Worm (Caenorhabditis elegans) whole organism, late embryonic: ENCODE measurements around the gene pfn-2.

Experiments used
- C38D4.7 ChIP-seq: fragments of 200-800 bp; sonication (Bioruptor generic); optimal IDR thresholded peaks from 2 replicates; lab custom pipeline; 2018; ENCODE audit warnings: mild to moderate bottlenecking, missing genetic modification characterization, moderate library complexity, missing compliant biosample characterization
- ama-1 ChIP-seq: fragments of 150-350 bp; optimal IDR thresholded peaks from 2 replicates; lab custom pipeline; 2014
- ceh-22 ChIP-seq: sonication (generic microtip); optimal IDR thresholded peaks from 2 replicates; lab custom pipeline; 2017; ENCODE audit warnings: missing biosample characterization, missing genetic modification characterization
- ceh-45 ChIP-seq: fragments of 200-800 bp; sonication (Bioruptor generic); IDR thresholded peaks from 2 replicates; pipeline ENCODE4 v1.3.6; 2022; ENCODE audit warnings: missing genetic modification reagents, missing genetic modification characterization, missing compliant biosample characterization
- dmd-4 ChIP-seq: sonication (generic microtip); optimal IDR thresholded peaks from 2 replicates; lab custom pipeline; 2016; ENCODE audit warnings: borderline replicate concordance, missing genetic modification characterization, missing compliant biosample characterization
- nfya-1 ChIP-seq: sonication (generic microtip); optimal IDR thresholded peaks from 2 replicates; lab custom pipeline; 2017; ENCODE audit warnings: missing genetic modification characterization, mild to moderate bottlenecking, missing compliant biosample characterization, antibody characterized with exemption, moderate library complexity
- nhr-11 ChIP-seq: fragments of 150-350 bp; optimal IDR thresholded peaks from 2 replicates; lab custom pipeline; 2014; ENCODE audit warnings: missing biosample characterization, missing genetic modification characterization
- unc-55 ChIP-seq: sonication (generic microtip); optimal IDR thresholded peaks from 2 replicates; lab custom pipeline; 2017; ENCODE audit warnings: missing biosample characterization, missing genetic modification reagents, missing genetic modification characterization
- unc-86 ChIP-seq: sonication (generic microtip); optimal IDR thresholded peaks from 2 replicates; lab custom pipeline; 2016; ENCODE audit warnings: missing genetic modification characterization, missing compliant biosample characterization

- TF ChIP-seq nfya-1 (tag; lab: Kevin White, UChicago) (no peak), ama-1 (lab: Kevin White, UChicago) (no peak), nhr-11 (tag; lab: Kevin White, UChicago) (no peak), dmd-4 (tag; lab: Kevin White, UChicago) (no peak), unc-55 (GFP tag; lab: Kevin White, UChicago) (no peak), ceh-22 (no peak), C38D4.7 (GFP tag; lab: Kevin White, UChicago) (no peak), unc-86 (tag; lab: Kevin White, UChicago) (no peak), ceh-45 (no peak)
Observed at ce11 chrX:5382778-5383177, 28.9 kb upstream of the pfn-2 start.
